Worm (Caenorhabditis elegans) whole organism, L2 larva: ENCODE results near the gene pqn-67.

Source experiments
- R02D3.7 ChIP-seq: fragments of 150-350 bp; optimal IDR thresholded peaks from 2 replicates; lab custom pipeline; 2014; ENCODE audit warnings: missing biosample characterization, missing genetic modification characterization
- ZK546.5 ChIP-seq: sonication (generic microtip); optimal IDR thresholded peaks from 2 replicates; lab custom pipeline; 2017; ENCODE audit warnings: missing biosample characterization, missing genetic modification characterization
- alr-1 ChIP-seq: fragments of 150-350 bp; optimal IDR thresholded peaks from 2 replicates; lab custom pipeline; 2014; ENCODE audit warnings: missing biosample characterization, missing genetic modification characterization
- aly-2 ChIP-seq: fragments of 150-350 bp; optimal IDR thresholded peaks from 2 replicates; lab custom pipeline; 2014; ENCODE audit warnings: missing biosample characterization, missing genetic modification characterization
- ama-1 ChIP-seq: fragments of 150-350 bp; optimal IDR thresholded peaks from 2 replicates; lab custom pipeline; 2018; ENCODE audit warnings: inconsistent platforms
- blmp-1 ChIP-seq: sonication (generic microtip); optimal IDR thresholded peaks from 2 replicates; lab custom pipeline; 2017; ENCODE audit warnings: missing genetic modification characterization, mild to moderate bottlenecking, missing compliant biosample characterization, antibody characterized with exemption, moderate library complexity; ENCODE audit not compliant: insufficient read depth
- ceh-16 ChIP-seq: fragments of 150-350 bp; optimal IDR thresholded peaks from 2 replicates; lab custom pipeline; 2014; ENCODE audit warnings: missing biosample characterization, missing genetic modification characterization
- ceh-82 ChIP-seq: fragments of 150-350 bp; optimal IDR thresholded peaks from 2 replicates; lab custom pipeline; 2014; ENCODE audit warnings: missing biosample characterization, missing genetic modification characterization
- crh-2 ChIP-seq: sonication (generic microtip); optimal IDR thresholded peaks from 2 replicates; lab custom pipeline; 2017; ENCODE audit warnings: missing biosample characterization, missing genetic modification characterization
- egl-27 ChIP-seq: sonication (generic microtip); optimal IDR thresholded peaks from 3 replicates; lab custom pipeline; 2017; ENCODE audit warnings: missing biosample characterization, missing genetic modification reagents, missing genetic modification characterization
- elt-1 ChIP-seq: fragments of 150-350 bp; optimal IDR thresholded peaks from 2 replicates; lab custom pipeline; 2014; ENCODE audit warnings: missing biosample characterization, missing genetic modification characterization
- elt-3 ChIP-seq: sonication (generic microtip); optimal IDR thresholded peaks from 2 replicates; lab custom pipeline; 2017; ENCODE audit warnings: missing biosample characterization, missing genetic modification characterization
- fos-1 ChIP-seq: fragments of 150-350 bp; optimal IDR thresholded peaks from 2 replicates; lab custom pipeline; 2014; ENCODE audit warnings: missing biosample characterization, missing genetic modification characterization
- lin-11 ChIP-seq: fragments of 150-350 bp; sonication (generic microtip); optimal IDR thresholded peaks from 2 replicates; lab custom pipeline; 2014; ENCODE audit warnings: missing biosample characterization, missing genetic modification characterization, inconsistent platforms, mixed read lengths
- lin-13 ChIP-seq: fragments of 150-350 bp; optimal IDR thresholded peaks from 2 replicates; lab custom pipeline; 2014; ENCODE audit warnings: missing biosample characterization, missing genetic modification reagents, missing genetic modification characterization
- lsy-2 ChIP-seq, 2 experiments: fragments of 150-350 bp in 1 of 2; sonication (generic microtip) in 1 of 2; optimal IDR thresholded peaks; 2 replicates each; lab custom pipeline; 2014 to 2017; ENCODE audit warnings: missing biosample characterization in 2 of 2, missing genetic modification characterization in 2 of 2
- mab-5 ChIP-seq: fragments of 150-350 bp; optimal IDR thresholded peaks from 2 replicates; lab custom pipeline; 2014; ENCODE audit warnings: missing biosample characterization, missing genetic modification characterization
- mbf-1 ChIP-seq: sonication (generic microtip); optimal IDR thresholded peaks from 2 replicates; lab custom pipeline; 2017; ENCODE audit warnings: missing biosample characterization, missing genetic modification characterization
- mdl-1 ChIP-seq, 2 experiments: fragments of 150-350 bp in 1 of 2; sonication (generic microtip) in 1 of 2; optimal IDR thresholded peaks; 2 replicates each; lab custom pipeline; 2017; ENCODE audit warnings: missing biosample characterization in 2 of 2, missing genetic modification characterization in 2 of 2
- nhr-10 ChIP-seq: sonication (generic microtip); optimal IDR thresholded peaks from 2 replicates; lab custom pipeline; 2017; ENCODE audit warnings: missing biosample characterization, missing genetic modification characterization
- nhr-21 ChIP-seq: fragments of 150-350 bp; optimal IDR thresholded peaks from 2 replicates; lab custom pipeline; 2014; ENCODE audit warnings: missing biosample characterization, missing genetic modification characterization
- nhr-237 ChIP-seq: fragments of 150-350 bp; optimal IDR thresholded peaks from 2 replicates; lab custom pipeline; 2014; ENCODE audit warnings: missing biosample characterization, missing genetic modification characterization
- nhr-25 ChIP-seq: fragments of 150-350 bp; sonication (generic microtip); optimal IDR thresholded peaks from 3 replicates; lab custom pipeline; 2014; ENCODE audit warnings: missing biosample characterization, missing genetic modification characterization
- nhr-6 ChIP-seq: fragments of 150-350 bp; optimal IDR thresholded peaks from 2 replicates; lab custom pipeline; 2014; ENCODE audit warnings: missing biosample characterization, missing genetic modification characterization
- nhr-77 ChIP-seq: fragments of 150-350 bp; optimal IDR thresholded peaks from 2 replicates; lab custom pipeline; 2014; ENCODE audit warnings: missing biosample characterization, missing genetic modification characterization
- sem-4 ChIP-seq: fragments of 150-350 bp; optimal IDR thresholded peaks from 2 replicates; lab custom pipeline; 2014; ENCODE audit warnings: missing biosample characterization, missing genetic modification reagents, missing genetic modification characterization
- skn-1 ChIP-seq: sonication (generic microtip); optimal IDR thresholded peaks from 2 replicates; lab custom pipeline; 2017; ENCODE audit warnings: missing biosample characterization, missing genetic modification characterization
- sma-9 ChIP-seq, 2 experiments: fragments of 150-350 bp in 1 of 2; sonication (generic microtip) in 1 of 2; optimal IDR thresholded peaks; 2 replicates each; lab custom pipeline; 2014 to 2016; ENCODE audit warnings: missing genetic modification characterization in 2 of 2, mild to moderate bottlenecking in 1 of 2, missing biosample characterization in 1 of 2, missing compliant biosample characterization in 1 of 2, missing genetic modification reagents in 1 of 2, moderate library complexity in 1 of 2
- unc-39 ChIP-seq: fragments of 150-350 bp; optimal IDR thresholded peaks from 2 replicates; lab custom pipeline; 2014; ENCODE audit warnings: missing biosample characterization, missing genetic modification characterization
- unc-55 ChIP-seq: fragments of 150-350 bp; sonication (generic microtip); optimal IDR thresholded peaks from 3 replicates; lab custom pipeline; 2014; ENCODE audit warnings: missing biosample characterization, missing genetic modification reagents, missing genetic modification characterization
- zag-1 ChIP-seq: fragments of 150-350 bp; optimal IDR thresholded peaks from 2 replicates; lab custom pipeline; 2014; ENCODE audit warnings: missing biosample characterization, missing genetic modification characterization
- ztf-1 ChIP-seq: fragments of 200-800 bp; sonication (Bioruptor generic); conservative IDR thresholded peaks from 2 replicates; pipeline ENCODE4 v1.3.6; 2022; ENCODE audit warnings: missing genetic modification characterization, missing compliant biosample characterization
- ztf-11 ChIP-seq: sonication (generic microtip); optimal IDR thresholded peaks from 2 replicates; lab custom pipeline; 2017; ENCODE audit warnings: missing biosample characterization, missing genetic modification characterization

The pqn-67 gene

DNA sequence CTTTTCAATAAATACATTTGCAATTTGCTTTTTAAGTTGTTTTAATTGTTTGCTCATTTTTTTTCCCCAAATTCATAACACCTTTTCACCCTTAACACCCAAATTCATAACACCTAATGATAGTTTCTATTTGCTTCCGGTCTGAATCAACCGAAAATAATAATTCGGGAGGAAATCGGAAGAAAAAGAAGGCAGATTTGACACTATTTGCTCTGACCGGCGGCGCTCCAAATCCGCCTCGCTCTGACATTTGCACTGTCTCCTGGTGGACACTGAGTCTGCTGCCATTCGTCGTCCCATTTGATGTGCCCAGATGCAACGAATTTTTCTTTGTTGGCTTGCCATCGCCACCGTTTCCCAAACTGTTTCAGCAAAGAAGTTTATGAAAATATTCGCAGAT is at the start of gene pqn-67:
pqn-67 (plus strand) TSS at position 301 of the 400 bp plus-strand sequence.
- TF ChIP-seq zag-1 (tag; lab: Kevin White, UChicago) (no peak), ztf-1 (GFP tag; lab: Robert Waterston, UW) (no peak), ZK546.5 (tag; lab: Kevin White, UChicago) (no peak), blmp-1 (tag; lab: Kevin White, UChicago) (no peak), nhr-25 (tag; lab: Kevin White, UChicago) (no peak), mbf-1 (no peak), egl-27 (tag; lab: Kevin White, UChicago) (no peak), ama-1 (lab: Kevin White, UChicago) (no peak), crh-2 (tag; lab: Kevin White, UChicago) (no peak), skn-1 (tag; lab: Kevin White, UChicago) (no peak)

DNA sequence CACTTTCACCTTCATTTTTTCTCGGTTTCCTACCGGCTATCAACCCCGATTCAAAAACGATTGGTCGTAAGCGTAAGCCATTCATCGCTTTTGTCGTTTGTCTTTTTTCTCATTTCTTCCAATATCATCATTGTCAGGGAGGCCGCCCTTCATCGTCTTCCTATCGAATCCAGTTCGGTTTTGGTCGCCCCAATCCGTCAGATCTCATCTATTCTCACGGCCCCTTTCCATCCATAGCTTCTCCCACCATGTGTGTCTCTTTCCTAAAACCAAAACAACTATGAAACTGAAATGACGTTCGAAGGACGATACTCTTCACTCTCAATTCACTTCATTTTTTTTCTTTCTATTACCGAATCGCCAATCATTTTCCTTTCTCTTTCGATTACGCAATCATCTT is 48.4 kb upstream of the pqn-67 start:
- no peak for TF ChIP-seq elt-3
- peak; percentile 4 for TF ChIP-seq blmp-1 (tag; lab: Kevin White, UChicago)
- no peak for TF ChIP-seq unc-55 (GFP tag; lab: Kevin White, UChicago)
- TF ChIP-seq fos-1: no peak

DNA sequence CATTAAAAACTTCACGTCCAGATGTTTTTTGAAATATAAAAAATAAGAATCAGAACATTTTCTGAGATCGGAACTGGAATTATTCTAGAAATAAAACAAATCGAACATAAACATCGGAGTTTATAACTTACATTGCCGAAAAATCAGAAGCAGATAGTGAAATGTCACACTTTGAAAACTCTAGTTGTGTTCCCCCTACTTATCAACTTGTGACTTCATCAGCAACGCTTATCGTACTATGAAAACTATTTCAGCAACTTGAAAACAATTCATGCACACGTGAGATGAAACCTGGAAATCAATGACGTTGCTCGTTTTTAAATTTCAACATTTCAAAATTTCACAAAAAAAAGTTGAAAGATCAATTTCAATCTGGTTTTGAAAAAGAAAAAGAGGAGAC is 47.5 kb upstream of the pqn-67 start:
- TF ChIP-seq sma-9 (GFP tag; optimal IDR thresholded peaks at IDR 0.05; lab: Kevin White, UChicago) (peak; percentile 58), sma-9 (tag; optimal IDR thresholded peaks at IDR 0.05; lab: Kevin White, UChicago) (no peak), ceh-16 (tag; lab: Kevin White, UChicago) (no peak), crh-2 (tag; lab: Kevin White, UChicago) (peak; percentile 20), fos-1 (peak; percentile 48)
- TF ChIP-seq, all 48 proteins: peak for 3

DNA sequence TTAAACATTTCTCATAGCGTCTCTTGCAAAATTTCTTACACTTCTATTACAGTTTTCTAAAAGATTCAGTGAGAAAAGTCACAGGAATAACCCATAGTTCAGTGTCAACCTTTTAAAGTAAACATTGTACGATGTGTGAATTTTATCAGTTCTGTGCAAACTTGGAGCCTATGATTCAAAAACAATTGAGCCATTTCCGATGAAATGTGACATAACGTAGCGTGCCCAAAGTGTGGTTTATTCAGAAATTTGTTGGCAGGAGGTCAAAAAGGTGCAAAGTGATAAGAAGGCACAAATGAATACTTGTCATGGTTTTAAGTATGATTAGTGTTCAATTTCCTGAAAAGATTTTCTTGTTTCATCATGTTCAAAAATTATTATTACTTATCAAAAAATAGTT is 46.6 kb upstream of the pqn-67 start:
- TF ChIP-seq ztf-11 (tag; lab: Kevin White, UChicago) (no peak), fos-1 (peak; percentile 28)

DNA sequence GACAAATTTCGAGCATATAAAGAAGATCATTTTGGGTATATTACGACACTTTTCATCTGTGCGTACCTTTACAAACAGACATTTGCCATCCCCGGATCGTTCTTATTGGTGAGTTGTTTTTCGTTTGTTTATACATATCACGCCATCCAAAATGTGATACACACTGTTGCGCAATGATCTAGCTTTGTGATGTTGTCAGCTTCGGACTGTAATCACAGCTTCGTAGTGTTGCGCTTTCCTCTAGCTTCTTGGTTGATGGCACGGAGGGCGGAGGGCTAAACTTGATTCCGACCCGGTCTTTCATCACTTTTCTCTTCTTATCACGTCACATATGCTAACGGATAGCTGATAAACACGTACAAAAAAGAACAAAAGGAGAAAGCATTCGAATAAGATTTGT is 44.9 kb upstream of the pqn-67 start:
- peak; percentile 14 for TF ChIP-seq nhr-21 (tag; lab: Kevin White, UChicago)
- TF ChIP-seq elt-1 (tag; lab: Kevin White, UChicago): no peak

DNA sequence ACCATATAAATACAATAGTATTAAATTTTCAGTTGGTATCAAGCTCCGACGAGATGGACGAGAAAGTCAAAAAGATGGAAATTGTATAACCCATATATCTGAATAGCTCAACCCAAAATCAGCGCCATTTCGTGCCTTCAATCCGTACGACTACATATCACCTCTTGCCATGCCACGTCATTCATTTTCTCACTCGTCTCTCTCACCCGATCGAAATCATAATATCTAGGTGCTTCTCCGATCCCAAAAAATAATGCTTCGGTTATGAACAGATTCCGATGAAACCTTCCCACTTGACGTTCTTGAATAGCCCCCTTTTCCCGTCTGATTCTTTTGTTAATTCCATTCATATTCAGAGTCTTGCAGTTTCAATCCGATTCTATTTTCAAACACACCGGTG is 42.8 kb upstream of the pqn-67 start:
- TF ChIP-seq nhr-237 (tag; lab: Kevin White, UChicago) (no peak), zag-1 (tag; lab: Kevin White, UChicago) (no peak), ceh-16 (tag; lab: Kevin White, UChicago) (no peak), ceh-82 (tag; lab: Kevin White, UChicago) (no peak), ama-1 (lab: Kevin White, UChicago) (no peak), mbf-1 (no peak), unc-39 (tag; lab: Kevin White, UChicago) (no peak), elt-1 (tag; lab: Kevin White, UChicago) (no peak)

DNA sequence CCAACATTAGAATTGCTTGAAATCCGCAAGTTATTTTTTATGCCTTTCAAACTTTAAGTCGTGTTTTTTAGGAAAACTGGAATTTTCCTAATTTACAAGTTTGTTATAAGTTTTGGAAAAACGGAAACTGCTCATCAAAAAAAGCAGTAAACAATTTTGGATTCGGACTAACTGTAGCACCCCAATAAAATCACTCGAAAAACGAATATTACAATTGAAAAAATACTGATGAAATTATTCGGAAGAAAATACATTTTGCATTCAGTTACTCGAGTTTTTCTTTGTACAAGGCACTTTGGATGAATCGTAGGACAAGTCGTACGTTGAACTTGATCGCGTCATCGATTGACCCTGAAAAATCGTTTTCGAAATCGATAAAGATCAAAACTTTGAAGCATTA is 41.9 kb upstream of the pqn-67 start:
- no peak for TF ChIP-seq mab-5 (tag; lab: Kevin White, UChicago)
- TF ChIP-seq ceh-82 (tag; lab: Kevin White, UChicago): no peak
- TF ChIP-seq R02D3.7: no peak
- TF ChIP-seq blmp-1 (tag; lab: Kevin White, UChicago): no peak
- no peak for TF ChIP-seq elt-1 (tag; lab: Kevin White, UChicago)
- TF ChIP-seq aly-2 (tag; lab: Kevin White, UChicago): no peak
- TF ChIP-seq sem-4: no peak
- TF ChIP-seq, all 48 proteins: peak for 0

DNA sequence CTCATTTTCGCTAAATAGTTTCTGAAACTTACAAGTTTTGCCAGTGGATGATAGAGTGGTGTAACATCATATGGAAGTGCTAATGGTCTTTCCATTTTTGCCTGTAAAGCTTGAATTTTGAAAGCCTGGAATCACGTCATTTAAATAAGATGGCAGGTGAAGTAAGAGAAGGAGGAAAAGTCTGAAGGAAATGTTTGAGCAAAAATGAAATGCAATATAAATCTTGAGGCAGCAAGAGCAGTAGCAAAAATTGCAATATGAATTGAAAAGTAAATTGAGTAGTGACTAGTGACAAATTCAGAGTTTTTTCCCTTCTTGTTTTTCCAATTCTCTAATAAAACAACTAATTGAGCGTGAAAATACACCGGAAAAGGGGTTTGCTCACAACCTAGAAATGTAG is 38.4 kb upstream of the pqn-67 start, which contains the start of gene glb-24:
glb-24 (minus strand) TSS at position 101 of the 400 bp plus-strand sequence.
- TF ChIP-seq lsy-2 (tag; optimal IDR thresholded peaks at IDR 0.05; lab: Kevin White, UChicago) (no peak), egl-27 (tag; lab: Kevin White, UChicago) (no peak), skn-1 (tag; lab: Kevin White, UChicago) (no peak), aly-2 (tag; lab: Kevin White, UChicago) (no peak), mbf-1 (no peak), unc-55 (GFP tag; lab: Kevin White, UChicago) (no peak), nhr-25 (tag; lab: Kevin White, UChicago) (no peak), lin-11 (tag; lab: Kevin White, UChicago) (no peak), nhr-10 (tag; lab: Kevin White, UChicago) (no peak), ztf-11 (tag; lab: Kevin White, UChicago) (no peak), nhr-6 (tag; lab: Kevin White, UChicago) (no peak), nhr-77 (no peak), ztf-1 (GFP tag; lab: Robert Waterston, UW) (no peak), mdl-1 (tag; optimal IDR thresholded peaks at IDR 0.05; lab: Kevin White, UChicago) (no peak), R02D3.7 (no peak), alr-1 (tag; lab: Kevin White, UChicago) (no peak), crh-2 (tag; lab: Kevin White, UChicago) (no peak), ceh-82 (tag; lab: Kevin White, UChicago) (no peak), lin-13 (GFP tag; lab: Kevin White, UChicago) (no peak)
